Fruit fly (Drosophila melanogaster) whole organism, embryonic: Measurements from ENCODE around the gene jagn.

Experiments
- Antp ChIP-seq: fragments of 200-800 bp; sonication (Bioruptor generic); optimal IDR thresholded peaks from 3 replicates; lab custom pipeline; 2016; ENCODE audit warnings: missing biosample characterization, missing genetic modification characterization
- BEAF-32 ChIP-seq: fragments of 200-800 bp; sonication (Bioruptor generic); optimal IDR thresholded peaks from 3 replicates; lab custom pipeline; 2017; ENCODE audit warnings: missing biosample characterization, missing genetic modification characterization, mild to moderate bottlenecking, moderate library complexity, missing genetic modification reagents
- Blimp-1 ChIP-seq: fragments of 200-800 bp; sonication (Bioruptor generic); optimal IDR thresholded peaks from 3 replicates; lab custom pipeline; 2018; ENCODE audit warnings: missing biosample characterization, missing genetic modification characterization, mild to moderate bottlenecking, moderate library complexity, missing genetic modification reagents
- Bteb2 ChIP-seq: fragments of 200-800 bp; sonication (Bioruptor generic); optimal IDR thresholded peaks from 2 replicates; lab custom pipeline; 2016; ENCODE audit warnings: missing biosample characterization, missing genetic modification characterization
- CG10543 ChIP-seq: fragments of 200-800 bp; sonication (Bioruptor generic); optimal IDR thresholded peaks from 3 replicates; lab custom pipeline; 2017; ENCODE audit warnings: missing biosample characterization, mild to moderate bottlenecking, missing genetic modification characterization, moderate library complexity
- CG11560 ChIP-seq: fragments of 200-800 bp; sonication (Bioruptor generic); IDR thresholded peaks from 3 replicates; pipeline ENCODE4 v1.3.6; 2022; ENCODE audit warnings: missing biosample characterization, missing genetic modification characterization
- CG11695 ChIP-seq: fragments of 200-800 bp; sonication (Bioruptor generic); IDR thresholded peaks from 3 replicates; pipeline ENCODE4 v1.3.6; 2022; ENCODE audit warnings: missing biosample characterization, missing genetic modification characterization
- CG12104 ChIP-seq: fragments of 200-800 bp; sonication (Bioruptor generic); optimal IDR thresholded peaks from 3 replicates; lab custom pipeline; 2016; ENCODE audit warnings: missing biosample characterization, missing genetic modification characterization
- CG13424 ChIP-seq: fragments of 200-800 bp; sonication (Bioruptor generic); optimal IDR thresholded peaks from 2 replicates; lab custom pipeline; 2019; ENCODE audit warnings: missing biosample characterization, mild to moderate bottlenecking, missing genetic modification characterization, moderate library complexity
- CG14710 ChIP-seq: fragments of 200-800 bp; sonication (Bioruptor generic); optimal IDR thresholded peaks from 3 replicates; lab custom pipeline; 2019; ENCODE audit warnings: missing biosample characterization, mild to moderate bottlenecking, missing genetic modification characterization, moderate library complexity
- CG15479 ChIP-seq: fragments of 200-800 bp; sonication (Bioruptor generic); optimal IDR thresholded peaks from 3 replicates; lab custom pipeline; 2019; ENCODE audit warnings: missing biosample characterization, mild to moderate bottlenecking, missing genetic modification characterization, moderate library complexity
- CG15514 ChIP-seq: fragments of 200-800 bp; sonication (Bioruptor generic); optimal IDR thresholded peaks from 3 replicates; lab custom pipeline; 2017; ENCODE audit warnings: missing biosample characterization, missing genetic modification characterization, mild to moderate bottlenecking, moderate library complexity, missing genetic modification reagents
- CG1602 ChIP-seq: fragments of 200-800 bp; sonication (Bioruptor generic); optimal IDR thresholded peaks from 3 replicates; lab custom pipeline; 2016; ENCODE audit warnings: missing biosample characterization, missing genetic modification characterization
- CG16813 ChIP-seq: fragments of 200-800 bp; sonication (Bioruptor generic); IDR thresholded peaks from 3 replicates; pipeline ENCODE4 v1.3.6; 2022; ENCODE audit warnings: missing biosample characterization, missing genetic modification characterization; ENCODE audit not compliant: partially characterized antibody
- CG16815 ChIP-seq: fragments of 200-800 bp; sonication (Bioruptor generic); optimal IDR thresholded peaks from 3 replicates; lab custom pipeline; 2017; ENCODE audit warnings: missing biosample characterization, mild to moderate bottlenecking, missing genetic modification characterization
- CG17385 ChIP-seq: fragments of 200-800 bp; sonication (Bioruptor generic); optimal IDR thresholded peaks from 3 replicates; lab custom pipeline; 2018; ENCODE audit warnings: missing biosample characterization, mild to moderate bottlenecking, missing genetic modification characterization
- CG2116 ChIP-seq: fragments of 200-800 bp; sonication (Bioruptor generic); optimal IDR thresholded peaks from 3 replicates; lab custom pipeline; 2018; ENCODE audit warnings: missing biosample characterization, mild to moderate bottlenecking, missing genetic modification characterization
- CG4404 ChIP-seq: fragments of 200-800 bp; sonication (Bioruptor generic); IDR thresholded peaks from 2 replicates; pipeline ENCODE4 v1.3.6; 2022; ENCODE audit warnings: missing biosample characterization, missing genetic modification characterization
- CG4424 ChIP-seq: fragments of 200-800 bp; sonication (Bioruptor generic); optimal IDR thresholded peaks from 3 replicates; lab custom pipeline; 2016; ENCODE audit warnings: missing biosample characterization, missing genetic modification characterization
- CG6813 ChIP-seq: fragments of 200-800 bp; sonication (Bioruptor generic); optimal IDR thresholded peaks from 2 replicates; lab custom pipeline; 2017; ENCODE audit warnings: missing biosample characterization, missing genetic modification characterization, mild to moderate bottlenecking, moderate library complexity, missing genetic modification reagents
- CG7786 ChIP-seq: fragments of 200-800 bp; sonication (Bioruptor generic); optimal IDR thresholded peaks from 2 replicates; lab custom pipeline; 2016; ENCODE audit warnings: missing biosample characterization, missing genetic modification characterization
- CG8089 ChIP-seq: fragments of 200-800 bp; sonication (Bioruptor generic); optimal IDR thresholded peaks from 3 replicates; lab custom pipeline; 2016; ENCODE audit warnings: missing biosample characterization, missing genetic modification characterization
- CG8478 ChIP-seq: fragments of >200 bp; optimal IDR thresholded peaks from 2 replicates; lab custom pipeline; 2018
- CG8924 ChIP-seq: fragments of 200-800 bp; optimal IDR thresholded peaks from 3 replicates; lab custom pipeline; 2019; ENCODE audit warnings: missing biosample characterization, mild to moderate bottlenecking, missing genetic modification characterization, moderate library complexity
- CG9609 ChIP-seq: fragments of 200-800 bp; sonication (Bioruptor generic); optimal IDR thresholded peaks from 3 replicates; lab custom pipeline; 2016; ENCODE audit warnings: missing biosample characterization, missing genetic modification characterization
- Dp ChIP-seq: fragments of 200-800 bp; sonication (Bioruptor generic); optimal IDR thresholded peaks from 2 replicates; lab custom pipeline; 2018; ENCODE audit warnings: missing biosample characterization, mild to moderate bottlenecking, missing genetic modification characterization, moderate library complexity
- Drgx ChIP-seq: fragments of 200-800 bp; sonication (Bioruptor generic); IDR thresholded peaks from 2 replicates; pipeline ENCODE4 v1.3.6; 2022; ENCODE audit warnings: missing biosample characterization, missing genetic modification characterization
- HLH4C ChIP-seq: fragments of 200-800 bp; sonication (Bioruptor generic); IDR thresholded peaks from 3 replicates; pipeline ENCODE4 v1.3.6; 2022; ENCODE audit warnings: missing biosample characterization, missing genetic modification characterization; ENCODE audit not compliant: partially characterized antibody
- Hr39 ChIP-seq: fragments of >200 bp; optimal IDR thresholded peaks from 2 replicates; lab custom pipeline; 2017
- Hr51 ChIP-seq, 2 experiments: fragments of 200-800 bp; sonication (Bioruptor generic); optimal IDR thresholded peaks; 2 replicates in 1 of 2; 3 replicates in 1 of 2; lab custom pipeline; 2016 to 2018; ENCODE audit warnings: missing biosample characterization in 2 of 2, missing genetic modification characterization in 2 of 2, mild to moderate bottlenecking in 1 of 2, moderate library complexity in 1 of 2
- Lhr ChIP-seq: fragments of 200-800 bp; sonication (Bioruptor generic); optimal IDR thresholded peaks from 3 replicates; lab custom pipeline; 2017; ENCODE audit warnings: mild to moderate bottlenecking, missing biosample characterization, missing genetic modification reagents, missing genetic modification characterization
- MESR4 ChIP-seq: fragments of 200-800 bp; sonication (Bioruptor generic); optimal IDR thresholded peaks from 2 replicates; lab custom pipeline; 2018; ENCODE audit warnings: missing biosample characterization, mild to moderate bottlenecking, missing genetic modification characterization, moderate library complexity
- Max ChIP-seq: fragments of 200-800 bp; sonication (Bioruptor generic); optimal IDR thresholded peaks from 2 replicates; lab custom pipeline; 2016; ENCODE audit warnings: missing biosample characterization, mild to moderate bottlenecking, missing genetic modification characterization
- Myb ChIP-seq: fragments of 200-800 bp; sonication (Bioruptor generic); optimal IDR thresholded peaks from 2 replicates; lab custom pipeline; 2016; ENCODE audit warnings: missing biosample characterization, missing genetic modification characterization
- Oli ChIP-seq: fragments of 200-800 bp; sonication (Bioruptor generic); optimal IDR thresholded peaks from 2 replicates; lab custom pipeline; 2018; ENCODE audit warnings: missing biosample characterization, mild to moderate bottlenecking, missing genetic modification characterization, moderate library complexity
- Sry-δ ChIP-seq: fragments of 200-800 bp; sonication (Bioruptor generic); optimal IDR thresholded peaks from 2 replicates; lab custom pipeline; 2016; ENCODE audit warnings: missing biosample characterization, missing genetic modification characterization
- exex ChIP-seq: fragments of 200-800 bp; sonication (Bioruptor generic); optimal IDR thresholded peaks from 4 replicates; lab custom pipeline; 2018; ENCODE audit warnings: missing biosample characterization, mild to moderate bottlenecking, missing genetic modification characterization, moderate library complexity
- gfzf ChIP-seq: fragments of 200-800 bp; sonication (Bioruptor generic); optimal IDR thresholded peaks from 2 replicates; lab custom pipeline; 2016; ENCODE audit warnings: missing biosample characterization, mild to moderate bottlenecking, missing genetic modification characterization, moderate library complexity
- gt ChIP-seq: fragments of 200-800 bp; sonication (Bioruptor generic); IDR thresholded peaks from 2 replicates; pipeline ENCODE4 v1.3.6; 2022; ENCODE audit warnings: missing biosample characterization, missing genetic modification characterization
- ind ChIP-seq: fragments of 200-800 bp; sonication (Bioruptor generic); optimal IDR thresholded peaks from 3 replicates; lab custom pipeline; 2016; ENCODE audit warnings: missing biosample characterization, missing genetic modification characterization
- nom ChIP-seq: fragments of 200-800 bp; sonication (Bioruptor generic); optimal IDR thresholded peaks from 2 replicates; lab custom pipeline; 2017; ENCODE audit warnings: missing biosample characterization, missing genetic modification characterization, mild to moderate bottlenecking, moderate library complexity, missing genetic modification reagents
- p53 ChIP-seq: fragments of 200-800 bp; sonication (Bioruptor generic); optimal IDR thresholded peaks from 2 replicates; lab custom pipeline; 2016; ENCODE audit warnings: missing biosample characterization, missing genetic modification characterization
- prd ChIP-seq, 3 experiments: fragments of >200 bp in 2 of 3; fragments of 200-800 bp in 1 of 3; sonication (Bioruptor generic) in 1 of 3; optimal IDR thresholded peaks in 2 of 3; IDR thresholded peaks in 1 of 3; 2 replicates in 2 of 3; 3 replicates in 1 of 3; pipeline versions ENCODE4 v1.3.6 to Lab custom; 2017 to 2022; ENCODE audit warnings: missing biosample characterization in 1 of 3, missing genetic modification characterization in 1 of 3
- pzg ChIP-seq: fragments of 200-800 bp; sonication (Bioruptor generic); optimal IDR thresholded peaks from 3 replicates; lab custom pipeline; 2018; ENCODE audit warnings: missing biosample characterization, mild to moderate bottlenecking, missing genetic modification characterization, moderate library complexity
- repo ChIP-seq: fragments of 200-800 bp; sonication (Bioruptor generic); optimal IDR thresholded peaks from 2 replicates; lab custom pipeline; 2016; ENCODE audit warnings: missing biosample characterization, missing genetic modification characterization
- ro ChIP-seq: fragments of 200-800 bp; sonication (Bioruptor generic); IDR thresholded peaks from 2 replicates; pipeline ENCODE4 v1.3.6; 2022; ENCODE audit warnings: missing biosample characterization, missing genetic modification characterization
- trem ChIP-seq: fragments of 200-800 bp; optimal IDR thresholded peaks from 3 replicates; lab custom pipeline; 2019; ENCODE audit warnings: missing biosample characterization, mild to moderate bottlenecking, missing genetic modification characterization, moderate library complexity
- wdn ChIP-seq: fragments of 200-800 bp; sonication (Bioruptor generic); IDR thresholded peaks from 2 replicates; pipeline ENCODE4 v1.3.6; 2022; ENCODE audit warnings: missing biosample characterization, missing genetic modification characterization
- zf30C ChIP-seq: fragments of 200-800 bp; sonication (Bioruptor generic); optimal IDR thresholded peaks from 3 replicates; lab custom pipeline; 2018; ENCODE audit warnings: missing biosample characterization, mild to moderate bottlenecking, missing genetic modification characterization

jagn gene

DNA sequence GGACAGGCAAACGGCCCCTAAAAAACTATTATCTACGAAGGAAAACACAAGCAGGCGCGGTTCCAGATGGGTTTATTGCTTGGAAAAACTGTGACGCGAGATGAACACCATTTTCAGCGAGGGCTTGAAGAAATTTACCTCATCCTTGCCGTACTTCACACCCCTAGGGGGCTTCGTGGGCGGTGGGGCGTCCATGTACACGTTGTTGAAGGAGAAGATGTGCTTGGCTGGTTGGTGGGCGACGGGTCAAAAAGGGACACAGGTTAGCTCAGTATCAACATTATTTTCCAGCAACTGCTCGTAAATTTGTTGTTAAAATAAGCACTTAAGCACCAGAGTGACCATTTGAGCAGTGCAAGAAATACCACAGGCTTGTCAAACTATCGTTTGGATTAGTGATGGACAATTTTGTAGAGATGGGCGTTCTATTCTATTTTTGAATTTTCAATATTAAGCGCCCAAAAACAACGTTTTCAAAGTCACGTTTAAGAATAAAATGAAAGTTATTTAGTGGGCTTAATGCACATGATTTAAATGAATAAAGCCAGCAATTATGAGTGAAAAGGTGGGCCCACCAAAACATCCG, 20.4 kb upstream of the jagn start, which contains the start of gene Sec8 (continued):
- TF ChIP-seq CG7786 (GFP tag; lab: Kevin White, UChicago): peak; percentile 41
- no peak for TF ChIP-seq zf30C (GFP tag; lab: Kevin White, UChicago)
- TF ChIP-seq CG15479: no peak
- TF ChIP-seq Myb: peak; percentile 81
- TF ChIP-seq CG11695 (GFP tag; lab: Robert Waterston, UW): no peak
- TF ChIP-seq p53 (GFP tag; lab: Kevin White, UChicago): no peak
- peak; percentile 40 for TF ChIP-seq Bteb2
- peak; percentile 21 for TF ChIP-seq ind (GFP tag; lab: Kevin White, UChicago)
- TF ChIP-seq prd (optimal IDR thresholded peaks at IDR 0.05; lab: Kevin White, UChicago): no peak
- peak; percentile 54; the same call in 2 of the 3 replicates for TF ChIP-seq prd (GFP tag; IDR thresholded peaks at IDR 0.05; lab: Robert Waterston, UW)
- peak; percentile 77 for TF ChIP-seq Lhr (GFP tag; lab: Kevin White, UChicago)
- peak; percentile 41 for TF ChIP-seq repo
- TF ChIP-seq nom (GFP tag; lab: Kevin White, UChicago): peak; percentile 15
- TF ChIP-seq Sry-δ (GFP tag; lab: Kevin White, UChicago): peak; percentile 99
- TF ChIP-seq CG9609: peak; percentile 24
- TF ChIP-seq MESR4: peak; percentile 92
- TF ChIP-seq Blimp-1: no peak
- TF ChIP-seq HLH4C: peak; percentile 71; the same call in 2 of the 3 replicates
- TF ChIP-seq CG4424 (GFP tag; lab: Kevin White, UChicago): peak; percentile 1
- no peak for TF ChIP-seq Hr39
- TF ChIP-seq ro (GFP tag; lab: Robert Waterston, UW): no peak
- peak; percentile 21 for TF ChIP-seq CG13424 (tag; lab: Kevin White, UChicago)
- peak; percentile 92 for TF ChIP-seq gfzf (GFP tag; lab: Kevin White, UChicago)
- TF ChIP-seq gt (GFP tag; lab: Robert Waterston, UW): no peak
- TF ChIP-seq wdn (GFP tag; lab: Robert Waterston, UW): no peak
- TF ChIP-seq CG10543: no peak
- no peak for TF ChIP-seq CG8089 (GFP tag; lab: Kevin White, UChicago)
- TF ChIP-seq Hr51 (GFP tag; optimal IDR thresholded peaks at IDR 0.05; lab: Kevin White, UChicago): peak in 1 of 2 experiments; percentile 18
- no peak; the same call in 1 of the 2 replicates for TF ChIP-seq CG4404 (GFP tag; lab: Robert Waterston, UW)
- TF ChIP-seq Dp: peak; percentile 87
- TF ChIP-seq CG16815 (GFP tag; lab: Kevin White, UChicago): no peak
- TF ChIP-seq Oli (tag; lab: Kevin White, UChicago): no peak
- peak; percentile 63 for TF ChIP-seq CG14710
- peak; percentile 80 for TF ChIP-seq trem
- TF ChIP-seq CG2116 (GFP tag; lab: Kevin White, UChicago): peak; percentile 52
- TF ChIP-seq Max: peak; percentile 2
- peak; percentile 69 for TF ChIP-seq CG15514 (GFP tag; lab: Kevin White, UChicago)
- TF ChIP-seq pzg (GFP tag; lab: Kevin White, UChicago): peak; percentile 91
- peak; percentile 53 for TF ChIP-seq CG8924 (tag; lab: Kevin White, UChicago)
- peak; percentile 4 for TF ChIP-seq CG1602 (GFP tag; lab: Kevin White, UChicago)
- TF ChIP-seq CG8478 (lab: Kevin White, UChicago): no peak
- no peak for TF ChIP-seq CG6813
- TF ChIP-seq Drgx (GFP tag; lab: Robert Waterston, UW): no peak
- peak; percentile 93 for TF ChIP-seq BEAF-32 (GFP tag; lab: Kevin White, UChicago)
- TF ChIP-seq CG12104 (GFP tag; lab: Kevin White, UChicago): no peak
- peak; percentile 49 for TF ChIP-seq Antp (GFP tag; lab: Kevin White, UChicago)
- no peak for TF ChIP-seq CG17385
- TF ChIP-seq CG16813: peak; percentile 90
- no peak for TF ChIP-seq exex (tag; lab: Kevin White, UChicago)
- no peak for TF ChIP-seq CG11560 (tag; lab: Robert Waterston, UW)
